Fruit fly (Drosophila melanogaster) whole organism, prepupa: Measurements from ENCODE around the gene Ccz1.

Experiments used
- CG11762 ChIP-seq: fragments of 200-800 bp; sonication (Bioruptor generic); optimal IDR thresholded peaks from 3 replicates; lab custom pipeline; 2016; ENCODE audit warnings: missing biosample characterization, missing genetic modification characterization; ENCODE audit not compliant: insufficient read depth
- CG11902 ChIP-seq: fragments of 200-800 bp; sonication (Bioruptor generic); optimal IDR thresholded peaks from 3 replicates; lab custom pipeline; 2016; ENCODE audit warnings: missing biosample characterization, missing genetic modification characterization
- CG15336 ChIP-seq: fragments of 200-800 bp; sonication (Bioruptor generic); IDR thresholded peaks from 2 replicates; pipeline ENCODE4 v1.3.6; 2022; ENCODE audit warnings: missing biosample characterization, missing genetic modification characterization
- CG6792 ChIP-seq: fragments of 200-800 bp; sonication (Bioruptor generic); optimal IDR thresholded peaks from 3 replicates; lab custom pipeline; 2016; ENCODE audit warnings: missing biosample characterization, missing genetic modification characterization
- CG6854 ChIP-seq: fragments of 200-800 bp; sonication (Bioruptor generic); optimal IDR thresholded peaks from 2 replicates; lab custom pipeline; 2017; ENCODE audit warnings: missing biosample characterization, mild to moderate bottlenecking, missing genetic modification characterization
- Eip93F ChIP-seq: fragments of 200-800 bp; sonication (Bioruptor generic); optimal IDR thresholded peaks from 2 replicates; lab custom pipeline; 2016; ENCODE audit warnings: missing biosample characterization, mild to moderate bottlenecking, missing genetic modification characterization
- Ets96B ChIP-seq: fragments of 200-800 bp; optimal IDR thresholded peaks from 2 replicates; lab custom pipeline; 2019; ENCODE audit warnings: missing biosample characterization, mild to moderate bottlenecking, missing genetic modification characterization, moderate library complexity
- Hr38 ChIP-seq: sonication (Bioruptor generic); optimal IDR thresholded peaks from 2 replicates; lab custom pipeline; 2016; ENCODE audit warnings: missing biosample characterization, missing genetic modification characterization
- Met ChIP-seq: fragments of 200-800 bp; sonication (Bioruptor generic); optimal IDR thresholded peaks from 3 replicates; lab custom pipeline; 2016; ENCODE audit warnings: missing biosample characterization, missing genetic modification characterization
- Smox ChIP-seq: fragments of 200-800 bp; sonication (Bioruptor generic); optimal IDR thresholded peaks from 3 replicates; lab custom pipeline; 2016; ENCODE audit warnings: missing biosample characterization, missing genetic modification characterization
- Sox102F ChIP-seq: fragments of 200-800 bp; sonication (Bioruptor generic); optimal IDR thresholded peaks from 2 replicates; lab custom pipeline; 2016; ENCODE audit warnings: missing biosample characterization, mild to moderate bottlenecking, missing genetic modification characterization
- achi ChIP-seq: fragments of 200-800 bp; sonication (Bioruptor generic); optimal IDR thresholded peaks from 3 replicates; lab custom pipeline; 2016; ENCODE audit warnings: missing biosample characterization, missing genetic modification characterization
- dac ChIP-seq: fragments of 200-800 bp; sonication (Bioruptor generic); optimal IDR thresholded peaks from 2 replicates; lab custom pipeline; 2017; ENCODE audit warnings: missing biosample characterization, mild to moderate bottlenecking, missing genetic modification characterization
- ss ChIP-seq, 2 experiments: fragments of 200-800 bp; sonication (Bioruptor generic); optimal IDR thresholded peaks; 2 replicates in 1 of 2; 3 replicates in 1 of 2; lab custom pipeline; 2017 to 2018; ENCODE audit warnings: mild to moderate bottlenecking in 2 of 2, missing biosample characterization in 2 of 2, missing genetic modification characterization in 2 of 2, moderate library complexity in 1 of 2

DNA sequence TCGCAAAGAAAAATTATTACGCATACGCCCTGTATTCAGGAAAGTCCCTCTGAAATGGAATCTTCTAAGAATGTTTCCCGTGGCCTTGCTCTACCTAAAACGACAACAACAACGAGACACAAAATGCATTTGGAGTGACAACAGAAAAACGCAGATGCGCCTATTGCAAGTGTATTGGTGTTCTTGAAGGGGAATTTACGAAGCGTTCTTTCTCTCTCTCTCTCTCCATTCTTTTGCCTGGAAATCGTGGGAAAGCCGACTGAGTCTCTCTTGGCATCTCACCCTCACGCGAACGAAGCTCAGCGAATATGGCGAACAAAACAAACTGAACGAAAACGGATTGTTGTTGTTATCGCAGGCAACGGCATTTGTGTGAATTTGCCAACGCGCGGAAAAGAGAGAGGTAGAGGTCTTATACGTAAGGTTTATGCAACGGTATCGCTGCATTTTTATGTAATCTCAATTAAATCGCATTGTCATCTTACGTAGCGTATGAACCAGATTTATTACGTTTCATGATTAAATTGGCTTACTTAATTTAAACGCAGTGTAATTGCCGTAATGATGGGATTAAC is 27.3 kb upstream of the Ccz1 start:
- TF ChIP-seq ss (GFP tag; optimal IDR thresholded peaks at IDR 0.05; lab: Kevin White, UChicago) (no peak), CG11902 (GFP tag; lab: Kevin White, UChicago) (no peak), CG11762 (GFP tag; lab: Kevin White, UChicago) (no peak), Hr38 (GFP tag; lab: Kevin White, UChicago) (no peak), CG6792 (GFP tag; lab: Kevin White, UChicago) (no peak), achi (GFP tag; lab: Kevin White, UChicago) (no peak), Sox102F (GFP tag; lab: Kevin White, UChicago) (no peak), CG15336 (GFP tag; lab: Robert Waterston, UW) (no peak), CG6854 (GFP tag; lab: Kevin White, UChicago) (no peak), Eip93F (GFP tag; lab: Kevin White, UChicago) (no peak), Ets96B (tag; lab: Kevin White, UChicago) (no peak), dac (GFP tag; lab: Kevin White, UChicago) (no peak), Smox (no peak), Met (no peak)
